Worm (Caenorhabditis elegans): ENCODE data around the gene C07A9.10.

- TF ChIP-seq tab-1 (GFP tag; IDR thresholded peaks at IDR 0.05) (no peak), flt-1 (GFP tag; IDR thresholded peaks at IDR 0.05) (no peak), ref-1 (GFP tag; conservative IDR thresholded peaks at IDR 0.05) (no peak), cog-1 (tag; optimal IDR thresholded peaks at IDR 0.05) (no peak), ztf-29 (GFP tag; IDR thresholded peaks at IDR 0.05) (no peak), klf-2 (GFP tag; conservative IDR thresholded peaks at IDR 0.05) (no peak), T22C8.4 (GFP tag; IDR thresholded peaks at IDR 0.05) (no peak), med-1 (GFP tag; optimal IDR thresholded peaks at IDR 0.05; ENCODE audit: insufficient read depth) (no peak), ztf-23 (GFP tag; IDR thresholded peaks at IDR 0.05) (no peak)
Observed at ce11 chrIII:9697886-9698285, 12.0 kb upstream of the C07A9.10 start.
